Fruit fly (Drosophila melanogaster): ENCODE results near the gene CG4198.

The CG4198 gene

dm6 chrX:5322459-5322883 is 9.4 kb downstream of the CG4198 start, which contains the start of gene Rnp4F (continued):
- TF ChIP-seq CG8924 (tag; optimal IDR thresholded peaks at IDR 0.05) = peak; percentile 15
- TF ChIP-seq yki (optimal IDR thresholded peaks at IDR 0.05) = no peak
- TF ChIP-seq HLH54F (GFP tag; optimal IDR thresholded peaks at IDR 0.05) = peak; percentile 87
- peak; percentile 75 for TF ChIP-seq CG1024 (GFP tag; IDR thresholded peaks at IDR 0.05)
- TF ChIP-seq CG7839 (tag; optimal IDR thresholded peaks at IDR 0.05) = peak; percentile 7
- TF ChIP-seq ttk (GFP tag; IDR thresholded peaks at IDR 0.05) = peak; percentile 57; the same call in 1 of the 2 replicates
- no peak; the same call in 1 of the 2 replicates for TF ChIP-seq Adf1 (GFP tag; IDR thresholded peaks at IDR 0.05)
- TF ChIP-seq gfzf (GFP tag; optimal IDR thresholded peaks at IDR 0.05) = peak; percentile 65
- peak; percentile 64 for TF ChIP-seq CG9727 (GFP tag; optimal IDR thresholded peaks at IDR 0.05)
- TF ChIP-seq gro (GFP tag; optimal IDR thresholded peaks at IDR 0.05) = peak; percentile 72
- TF ChIP-seq crp (GFP tag; optimal IDR thresholded peaks at IDR 0.05) = peak in 1 of 2 experiments; percentile 15
- no peak; the same call in 1 of the 2 replicates for TF ChIP-seq CG31441 (GFP tag; IDR thresholded peaks at IDR 0.05)
- peak; percentile 75 for TF ChIP-seq Elba2 (GFP tag; optimal IDR thresholded peaks at IDR 0.05)
- peak; percentile 24; the same call in 1 of the 2 replicates for TF ChIP-seq cas (GFP tag; IDR thresholded peaks at IDR 0.05)
- TF ChIP-seq CG7786 (GFP tag; optimal IDR thresholded peaks at IDR 0.05) = peak; percentile 82
- TF ChIP-seq CG10147 (GFP tag; optimal IDR thresholded peaks at IDR 0.05) = peak; percentile 18
- peak; percentile 48 for TF ChIP-seq CG16815 (GFP tag; optimal IDR thresholded peaks at IDR 0.05)
- TF ChIP-seq CG17186 (GFP tag; optimal IDR thresholded peaks at IDR 0.05) = peak; percentile 86
- TF ChIP-seq zfh1 (GFP tag; IDR thresholded peaks at IDR 0.05) = peak; percentile 76
- TF ChIP-seq Hsf (GFP tag; optimal IDR thresholded peaks at IDR 0.05) = peak; percentile 69
- peak; percentile 37; the same call in 1 of the 3 replicates for TF ChIP-seq CG11093 (GFP tag; IDR thresholded peaks at IDR 0.05)
- peak; percentile 94 for TF ChIP-seq Sry-δ (GFP tag; optimal IDR thresholded peaks at IDR 0.05)
- peak; percentile 57; the same call in 1 of the 2 replicates for TF ChIP-seq CG14014 (GFP tag; IDR thresholded peaks at IDR 0.05)
- TF ChIP-seq CG6689 (GFP tag; IDR thresholded peaks at IDR 0.05) = peak; percentile 64
- TF ChIP-seq kay (GFP tag; optimal IDR thresholded peaks at IDR 0.05) = peak; percentile 56
- TF ChIP-seq YL-1 (GFP tag; optimal IDR thresholded peaks at IDR 0.05) = peak; percentile 43
- no peak for TF ChIP-seq Vsx1 (GFP tag; optimal IDR thresholded peaks at IDR 0.05)
- TF ChIP-seq pfk (GFP tag; optimal IDR thresholded peaks at IDR 0.05) = no peak
- no peak for TF ChIP-seq CG15011 (GFP tag; optimal IDR thresholded peaks at IDR 0.05)
- peak; percentile 90 for TF ChIP-seq CG9932 (GFP tag; IDR thresholded peaks at IDR 0.05)
- peak; percentile 59 for TF ChIP-seq Bteb2 (GFP tag; optimal IDR thresholded peaks at IDR 0.05)
- TF ChIP-seq Drgx (GFP tag; IDR thresholded peaks at IDR 0.05) = peak; percentile 47; the same call in 1 of the 2 replicates
- peak; percentile 48 for TF ChIP-seq CG3281 (GFP tag; optimal IDR thresholded peaks at IDR 0.05)
- TF ChIP-seq pan (optimal IDR thresholded peaks at IDR 0.05) = no peak
- peak in 1 of 2 experiments; percentile 67 for TF ChIP-seq pan (GFP tag; optimal IDR thresholded peaks at IDR 0.05 in 1 of 2, IDR thresholded peaks at IDR 0.05 in 1 of 2)
- peak; percentile 72 for TF ChIP-seq CG14860 (GFP tag; IDR thresholded peaks at IDR 0.05; ENCODE audit: partially characterized antibody)
- peak; percentile 53 for TF ChIP-seq CG16863 (GFP tag; optimal IDR thresholded peaks at IDR 0.05)
- peak; percentile 16 for TF ChIP-seq CG13123 (GFP tag; optimal IDR thresholded peaks at IDR 0.05)
- TF ChIP-seq slbo (GFP tag; IDR thresholded peaks at IDR 0.05) = peak; percentile 86
- peak; percentile 83 for TF ChIP-seq Rfx (GFP tag; IDR thresholded peaks at IDR 0.05)
- TF ChIP-seq gcm (GFP tag; optimal IDR thresholded peaks at IDR 0.05) = no peak
- TF ChIP-seq dati (GFP tag; IDR thresholded peaks at IDR 0.05) = 0 out of 2 replicates have a peak, but pooled peaks have one; percentile 10
- TF ChIP-seq fd96Cb (tag; optimal IDR thresholded peaks at IDR 0.05) = no peak
- TF ChIP-seq CG2889 (GFP tag; IDR thresholded peaks at IDR 0.05) = 0 out of 3 replicates have a peak, but pooled peaks have one; percentile 45
- TF ChIP-seq dmrt99B (tag; optimal IDR thresholded peaks at IDR 0.05) = no peak
- peak; percentile 43 for TF ChIP-seq NC2β (GFP tag; optimal IDR thresholded peaks at IDR 0.05)
- TF ChIP-seq Atf6 (GFP tag; IDR thresholded peaks at IDR 0.05) = peak; percentile 51
- peak; percentile 73 for TF ChIP-seq HmgZ (tag; optimal IDR thresholded peaks at IDR 0.05)
- TF ChIP-seq Gsc (GFP tag; IDR thresholded peaks at IDR 0.05) = no peak
- peak; percentile 68 for TF ChIP-seq az2 (GFP tag; optimal IDR thresholded peaks at IDR 0.05)
- TF ChIP-seq mld (GFP tag; IDR thresholded peaks at IDR 0.05; ENCODE audit: partially characterized antibody) = peak; percentile 61; the same call in 2 of the 3 replicates
